Worm (Caenorhabditis elegans): Measurements from ENCODE around the gene parn-1.

DNA sequence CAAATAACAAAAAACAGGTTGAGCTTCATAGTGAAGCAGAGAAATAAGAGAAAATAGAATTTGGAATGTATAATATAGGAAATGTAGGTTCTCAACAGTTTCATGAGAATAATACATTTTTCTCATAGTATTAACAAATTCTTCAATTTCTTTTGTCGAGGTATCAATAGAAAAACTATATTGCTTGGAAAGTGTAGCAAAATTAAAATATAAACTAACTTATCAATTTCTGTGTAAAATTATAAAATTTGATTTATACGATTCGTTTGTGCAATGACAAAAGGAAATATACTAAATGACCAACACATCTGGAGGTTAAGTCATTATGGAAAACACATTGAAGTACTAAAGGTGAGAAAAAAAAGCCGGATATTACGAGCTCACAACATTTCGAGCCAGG, 33.4 kb downstream of the parn-1 start, which contains the start of gene W05B10.3:
- TF ChIP-seq unc-62 (GFP tag; optimal IDR thresholded peaks at IDR 0.05) = no peak
- no peak for TF ChIP-seq pha-4 (tag; optimal IDR thresholded peaks at IDR 0.05)
- no peak for TF ChIP-seq egl-27 (tag; optimal IDR thresholded peaks at IDR 0.05)
- TF ChIP-seq ceh-9 (tag; optimal IDR thresholded peaks at IDR 0.05) = no peak
